Fruit fly (Drosophila melanogaster) whole organism, embryonic: ENCODE data around the gene Pmm2.

Source experiments
- Antp ChIP-seq: fragments of 200-800 bp; sonication (Bioruptor generic); optimal IDR thresholded peaks from 3 replicates; lab custom pipeline; 2016; ENCODE audit warnings: missing biosample characterization, missing genetic modification characterization
- CG1024 ChIP-seq: fragments of 200-800 bp; sonication (Bioruptor generic); IDR thresholded peaks from 2 replicates; pipeline ENCODE4 v1.3.6; 2022; ENCODE audit warnings: missing biosample characterization, missing genetic modification characterization
- CG11093 ChIP-seq: fragments of 200-800 bp; sonication (Bioruptor generic); IDR thresholded peaks from 3 replicates; pipeline ENCODE4 v1.3.6; 2022; ENCODE audit warnings: missing biosample characterization, missing genetic modification characterization
- CG12104 ChIP-seq: fragments of 200-800 bp; sonication (Bioruptor generic); optimal IDR thresholded peaks from 3 replicates; lab custom pipeline; 2016; ENCODE audit warnings: missing biosample characterization, missing genetic modification characterization
- CG12391 ChIP-seq: fragments of 200-800 bp; sonication (Bioruptor generic); optimal IDR thresholded peaks from 3 replicates; lab custom pipeline; 2018; ENCODE audit warnings: missing biosample characterization, mild to moderate bottlenecking, missing genetic modification characterization, moderate library complexity
- CG12942 ChIP-seq: fragments of 200-800 bp; sonication (Bioruptor generic); optimal IDR thresholded peaks from 3 replicates; lab custom pipeline; 2016; ENCODE audit warnings: missing biosample characterization, missing genetic modification characterization
- CG13424 ChIP-seq: fragments of 200-800 bp; sonication (Bioruptor generic); optimal IDR thresholded peaks from 2 replicates; lab custom pipeline; 2019; ENCODE audit warnings: missing biosample characterization, mild to moderate bottlenecking, missing genetic modification characterization, moderate library complexity
- CG14441 ChIP-seq: fragments of 200-800 bp; sonication (Bioruptor generic); IDR thresholded peaks from 2 replicates; pipeline ENCODE4 v1.3.6; 2022; ENCODE audit warnings: missing biosample characterization, missing genetic modification characterization
- CG1602 ChIP-seq: fragments of 200-800 bp; sonication (Bioruptor generic); optimal IDR thresholded peaks from 3 replicates; lab custom pipeline; 2016; ENCODE audit warnings: missing biosample characterization, missing genetic modification characterization
- CG17328 ChIP-seq: fragments of 200-800 bp; sonication (Bioruptor generic); IDR thresholded peaks from 2 replicates; pipeline ENCODE4 v1.3.6; 2022; ENCODE audit warnings: missing biosample characterization, missing genetic modification characterization
- CG17802 ChIP-seq: fragments of 200-800 bp; sonication (Bioruptor generic); optimal IDR thresholded peaks from 2 replicates; lab custom pipeline; 2018; ENCODE audit warnings: missing biosample characterization, mild to moderate bottlenecking, missing genetic modification characterization, moderate library complexity
- CG18011 ChIP-seq: fragments of 200-800 bp; sonication (Bioruptor generic); optimal IDR thresholded peaks from 2 replicates; lab custom pipeline; 2017; ENCODE audit warnings: missing biosample characterization, missing genetic modification characterization, mild to moderate bottlenecking, moderate library complexity, missing genotype
- CG1832 ChIP-seq: fragments of 200-800 bp; sonication (Bioruptor generic); optimal IDR thresholded peaks from 2 replicates; lab custom pipeline; 2017; ENCODE audit warnings: missing biosample characterization, mild to moderate bottlenecking, missing genetic modification characterization, inconsistent platforms
- CG30020 ChIP-seq: fragments of 200-800 bp; optimal IDR thresholded peaks from 2 replicates; lab custom pipeline; 2019; ENCODE audit warnings: missing biosample characterization, mild to moderate bottlenecking, missing genetic modification characterization, moderate library complexity
- CG3065 ChIP-seq: fragments of 200-800 bp; sonication (Bioruptor generic); optimal IDR thresholded peaks from 2 replicates; lab custom pipeline; 2016; ENCODE audit warnings: missing biosample characterization, missing genetic modification characterization
- CG3995 ChIP-seq: fragments of 200-800 bp; sonication (Bioruptor generic); optimal IDR thresholded peaks from 3 replicates; lab custom pipeline; 2016; ENCODE audit warnings: missing biosample characterization, missing genetic modification characterization
- CG4854 ChIP-seq: fragments of 200-800 bp; sonication (Bioruptor generic); optimal IDR thresholded peaks from 2 replicates; lab custom pipeline; 2016; ENCODE audit warnings: missing biosample characterization, missing genetic modification characterization, inconsistent platforms
- CG7271 ChIP-seq: fragments of 200-800 bp; sonication (Bioruptor generic); optimal IDR thresholded peaks from 2 replicates; lab custom pipeline; 2018; ENCODE audit warnings: missing biosample characterization, mild to moderate bottlenecking, missing genetic modification characterization, moderate library complexity
- CG7928 ChIP-seq: fragments of 200-800 bp; sonication (Bioruptor generic); optimal IDR thresholded peaks from 2 replicates; lab custom pipeline; 2017; ENCODE audit warnings: missing biosample characterization, mild to moderate bottlenecking, missing genetic modification characterization
- CG8290 ChIP-seq, 3 experiments: fragments of 200-800 bp; sonication (Bioruptor generic); optimal IDR thresholded peaks; 2 replicates each; lab custom pipeline; 2016 to 2019; ENCODE audit warnings: missing biosample characterization in 3 of 3, missing genetic modification characterization in 3 of 3, mild to moderate bottlenecking in 2 of 3, moderate library complexity in 1 of 3
- CG8388 ChIP-seq: fragments of 200-800 bp; sonication (Bioruptor generic); optimal IDR thresholded peaks from 2 replicates; lab custom pipeline; 2019; ENCODE audit warnings: missing biosample characterization, mild to moderate bottlenecking, missing genetic modification characterization, moderate library complexity
- CG9437 ChIP-seq: fragments of 200-800 bp; sonication (Bioruptor generic); optimal IDR thresholded peaks from 2 replicates; lab custom pipeline; 2018; ENCODE audit warnings: missing biosample characterization, mild to moderate bottlenecking, missing genetic modification characterization
- CG9817 ChIP-seq: fragments of 200-800 bp; sonication (Bioruptor generic); optimal IDR thresholded peaks from 2 replicates; lab custom pipeline; 2018; ENCODE audit warnings: missing biosample characterization, mild to moderate bottlenecking, missing genetic modification characterization, moderate library complexity
- CTCF ChIP-seq: fragments of 200-800 bp; sonication (Bioruptor generic); optimal IDR thresholded peaks from 2 replicates; lab custom pipeline; 2017; ENCODE audit warnings: missing biosample characterization, mild to moderate bottlenecking, missing genetic modification characterization, moderate library complexity
- Drgx ChIP-seq: fragments of 200-800 bp; sonication (Bioruptor generic); IDR thresholded peaks from 2 replicates; pipeline ENCODE4 v1.3.6; 2022; ENCODE audit warnings: missing biosample characterization, missing genetic modification characterization
- HLH3B ChIP-seq: fragments of 200-800 bp; sonication (Bioruptor generic); IDR thresholded peaks from 2 replicates; pipeline ENCODE4 v1.3.6; 2022; ENCODE audit warnings: missing biosample characterization, missing genetic modification characterization
- Lim3 ChIP-seq: fragments of 200-800 bp; sonication (Bioruptor generic); IDR thresholded peaks from 2 replicates; pipeline ENCODE4 v1.3.6; 2022; ENCODE audit warnings: missing biosample characterization, missing genetic modification characterization
- MBD-R2 ChIP-seq: fragments of 200-800 bp; sonication (Bioruptor generic); IDR thresholded peaks from 2 replicates; pipeline ENCODE4 v1.3.6; 2022; ENCODE audit warnings: missing biosample characterization, missing genetic modification characterization
- Nf-YA ChIP-seq: fragments of 200-800 bp; sonication (Bioruptor generic); IDR thresholded peaks from 2 replicates; pipeline ENCODE4 v1.3.6; 2022; ENCODE audit warnings: missing biosample characterization, missing genetic modification characterization
- Oaz ChIP-seq: fragments of 200-800 bp; sonication (Bioruptor generic); IDR thresholded peaks from 2 replicates; pipeline ENCODE4 v1.3.6; 2022; ENCODE audit warnings: missing biosample characterization, missing genetic modification characterization
- Rx ChIP-seq: fragments of 200-800 bp; sonication (Bioruptor generic); IDR thresholded peaks from 2 replicates; pipeline ENCODE4 v1.3.6; 2022; ENCODE audit warnings: missing biosample characterization, missing genetic modification characterization
- YL-1 ChIP-seq: fragments of 200-800 bp; sonication (Bioruptor generic); optimal IDR thresholded peaks from 3 replicates; lab custom pipeline; 2017; ENCODE audit warnings: missing biosample characterization, mild to moderate bottlenecking, missing genetic modification characterization
- caup ChIP-seq: fragments of 200-800 bp; sonication (Bioruptor generic); optimal IDR thresholded peaks from 3 replicates; lab custom pipeline; 2017; ENCODE audit warnings: missing biosample characterization, mild to moderate bottlenecking, missing genetic modification characterization, moderate library complexity; ENCODE audit not compliant: severe bottlenecking
- cwo ChIP-seq: fragments of 200-800 bp; sonication (Bioruptor generic); optimal IDR thresholded peaks from 3 replicates; lab custom pipeline; 2017; ENCODE audit warnings: missing biosample characterization, missing genetic modification characterization, mild to moderate bottlenecking, moderate library complexity, missing genetic modification reagents
- dimm ChIP-seq: fragments of 200-800 bp; sonication (Bioruptor generic); IDR thresholded peaks from 2 replicates; pipeline ENCODE4 v1.3.6; 2022; ENCODE audit warnings: missing biosample characterization, missing genetic modification characterization
- fru ChIP-seq: fragments of >200 bp; optimal IDR thresholded peaks from 2 replicates; lab custom pipeline; 2017
- gfzf ChIP-seq: fragments of 200-800 bp; sonication (Bioruptor generic); optimal IDR thresholded peaks from 2 replicates; lab custom pipeline; 2016; ENCODE audit warnings: missing biosample characterization, mild to moderate bottlenecking, missing genetic modification characterization, moderate library complexity
- gsb-n ChIP-seq: fragments of 200-800 bp; sonication (Bioruptor generic); optimal IDR thresholded peaks from 3 replicates; lab custom pipeline; 2018; ENCODE audit warnings: missing biosample characterization, mild to moderate bottlenecking, missing genetic modification characterization
- her ChIP-seq: fragments of 200-800 bp; sonication (Bioruptor generic); optimal IDR thresholded peaks from 2 replicates; lab custom pipeline; 2016; ENCODE audit warnings: missing biosample characterization, missing genetic modification characterization
- nerfin-1 ChIP-seq: fragments of 200-800 bp; sonication (Bioruptor generic); optimal IDR thresholded peaks from 3 replicates; lab custom pipeline; 2019; ENCODE audit warnings: missing biosample characterization, mild to moderate bottlenecking, missing genetic modification characterization, moderate library complexity
- nmo ChIP-seq: fragments of 200-800 bp; sonication (Bioruptor generic); optimal IDR thresholded peaks from 2 replicates; lab custom pipeline; 2018; ENCODE audit warnings: missing biosample characterization, mild to moderate bottlenecking, missing genetic modification characterization, moderate library complexity
- org-1 ChIP-seq: fragments of 200-800 bp; sonication (Bioruptor generic); optimal IDR thresholded peaks from 2 replicates; lab custom pipeline; 2017; ENCODE audit warnings: missing biosample characterization, missing genetic modification characterization
- otp ChIP-seq: fragments of 200-800 bp; sonication (Bioruptor generic); IDR thresholded peaks from 3 replicates; pipeline ENCODE4, ENCODE4 v1.3.6; 2022; ENCODE audit warnings: missing biosample characterization, missing genetic modification characterization
- pita ChIP-seq: fragments of 200-800 bp; sonication (Bioruptor generic); optimal IDR thresholded peaks from 2 replicates; lab custom pipeline; 2017; ENCODE audit warnings: missing biosample characterization, mild to moderate bottlenecking, missing genetic modification characterization
- pum ChIP-seq: fragments of 200-800 bp; sonication (Bioruptor generic); optimal IDR thresholded peaks from 2 replicates; lab custom pipeline; 2016; ENCODE audit warnings: missing biosample characterization, missing genetic modification characterization
- slbo ChIP-seq: fragments of 200-800 bp; sonication (Bioruptor generic); IDR thresholded peaks from 2 replicates; pipeline ENCODE4 v1.3.6; 2022; ENCODE audit warnings: missing biosample characterization, missing genetic modification characterization
- sna ChIP-seq: fragments of 200-800 bp; sonication (Bioruptor generic); IDR thresholded peaks from 2 replicates; pipeline ENCODE4 v1.3.6; 2022; ENCODE audit warnings: missing biosample characterization, missing genetic modification characterization; ENCODE audit not compliant: partially characterized antibody
- tup ChIP-seq: fragments of 200-800 bp; sonication (Bioruptor generic); optimal IDR thresholded peaks from 2 replicates; lab custom pipeline; 2016; ENCODE audit warnings: missing biosample characterization, mild to moderate bottlenecking, missing genetic modification characterization, moderate library complexity
- unc-4 ChIP-seq: fragments of 200-800 bp; sonication (Bioruptor generic); IDR thresholded peaks from 2 replicates; pipeline ENCODE4 v1.3.6; 2022; ENCODE audit warnings: missing biosample characterization, missing genetic modification characterization; ENCODE audit not compliant: partially characterized antibody
- wor ChIP-seq: fragments of 200-800 bp; sonication (Bioruptor generic); IDR thresholded peaks from 2 replicates; pipeline ENCODE4 v1.3.6; 2022; ENCODE audit warnings: missing biosample characterization, missing genetic modification characterization
- zfh1 ChIP-seq: fragments of 200-800 bp; sonication (Bioruptor generic); IDR thresholded peaks from 3 replicates; pipeline ENCODE4 v1.3.6; 2022; ENCODE audit warnings: missing biosample characterization, missing genetic modification characterization

Gene Pmm2

DNA sequence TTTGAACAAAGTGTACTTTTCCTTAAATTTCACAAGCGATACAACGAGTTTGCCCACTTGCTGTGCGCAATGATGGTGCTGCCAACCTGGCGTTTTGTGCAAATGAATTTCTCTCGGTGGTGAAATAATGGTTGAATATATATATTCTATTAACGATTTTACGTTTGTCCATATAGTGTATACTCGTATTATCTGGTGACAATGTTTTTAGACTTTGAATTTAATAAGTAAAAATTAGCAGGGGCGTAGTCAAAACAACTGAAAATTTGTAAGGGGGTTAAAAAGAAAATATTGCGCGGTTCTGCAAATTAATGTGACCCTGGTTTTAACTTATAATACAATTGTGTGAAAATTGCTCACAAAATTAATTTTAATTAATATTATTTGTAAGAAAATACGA lies 10.4 kb upstream of the Pmm2 start, which contains the start of the genes ver and Gcn5 (continued):
- TF ChIP-seq CG1602 (GFP tag; lab: Kevin White, UChicago), result peak; percentile 92
- peak; percentile 88 for TF ChIP-seq CG9817 (tag; lab: Kevin White, UChicago)
- TF ChIP-seq cwo (GFP tag; lab: Kevin White, UChicago), result peak; percentile 87
- TF ChIP-seq CG17328, result peak; percentile 94
- TF ChIP-seq dimm (GFP tag; lab: Robert Waterston, UW), result peak; percentile 79
- peak; percentile 96 for TF ChIP-seq Drgx (GFP tag; lab: Robert Waterston, UW)
- TF ChIP-seq her (GFP tag; lab: Kevin White, UChicago), result peak; percentile 1
- peak; percentile 87 for TF ChIP-seq MBD-R2 (GFP tag; lab: Robert Waterston, UW)
- peak; percentile 69 for TF ChIP-seq CG8290 (GFP tag; optimal IDR thresholded peaks at IDR 0.05; lab: Kevin White, UChicago)
- TF ChIP-seq CG8290 (tag; optimal IDR thresholded peaks at IDR 0.05; lab: Kevin White, UChicago), result peak; percentile 52 to 83
- peak; percentile 85 for TF ChIP-seq CG18011 (GFP tag; lab: Kevin White, UChicago)
- TF ChIP-seq CG12104 (GFP tag; lab: Kevin White, UChicago), result peak; percentile 87
- TF ChIP-seq CG11093 (GFP tag; lab: Robert Waterston, UW), result peak; percentile 89
- peak; percentile 94 for TF ChIP-seq CG14441 (GFP tag; lab: Robert Waterston, UW)
- peak; percentile 65 for TF ChIP-seq CG3065 (GFP tag; lab: Kevin White, UChicago)
- no peak for TF ChIP-seq fru
- peak; percentile 80 for TF ChIP-seq CG4854 (GFP tag; lab: Kevin White, UChicago)
- TF ChIP-seq CG9437, result peak; percentile 86
- TF ChIP-seq nmo (GFP tag; lab: Kevin White, UChicago), result peak; percentile 94
- peak; percentile 78 for TF ChIP-seq Oaz (GFP tag; lab: Robert Waterston, UW)
- TF ChIP-seq tup, result peak; percentile 81
- TF ChIP-seq gsb-n (tag; lab: Kevin White, UChicago), result no peak
- peak; percentile 70 for TF ChIP-seq CG7271 (tag; lab: Kevin White, UChicago)
- TF ChIP-seq YL-1 (GFP tag; lab: Kevin White, UChicago), result peak; percentile 97
- peak; percentile 79 for TF ChIP-seq Antp (GFP tag; lab: Kevin White, UChicago)
- TF ChIP-seq Nf-YA, result peak; percentile 86
- peak; percentile 85 for TF ChIP-seq org-1 (GFP tag; lab: Kevin White, UChicago)
- TF ChIP-seq CG8388, result peak; percentile 79
- TF ChIP-seq CG1832 (GFP tag; lab: Kevin White, UChicago), result no peak
- peak; percentile 95 for TF ChIP-seq slbo (GFP tag; lab: Robert Waterston, UW)
- peak; percentile 66 for TF ChIP-seq CG3995 (GFP tag; lab: Kevin White, UChicago)
- peak; percentile 92 for TF ChIP-seq caup (GFP tag; lab: Kevin White, UChicago)
- peak; percentile 48 for TF ChIP-seq gfzf (GFP tag; lab: Kevin White, UChicago)
- TF ChIP-seq CG12391 (tag; lab: Kevin White, UChicago), result peak; percentile 95
- TF ChIP-seq otp (GFP tag; lab: Robert Waterston, UW), result peak; percentile 91
- TF ChIP-seq nerfin-1, result peak; percentile 82
- TF ChIP-seq pita (GFP tag; lab: Kevin White, UChicago), result no peak
- TF ChIP-seq CG12942 (GFP tag; lab: Kevin White, UChicago), result peak; percentile 86
- TF ChIP-seq CG30020 (tag; lab: Kevin White, UChicago), result peak; percentile 72
- TF ChIP-seq Rx (GFP tag; lab: Robert Waterston, UW), result peak; percentile 94
- no peak for TF ChIP-seq unc-4
- TF ChIP-seq CTCF (GFP tag; lab: Kevin White, UChicago), result peak; percentile 68
- peak; percentile 85 for TF ChIP-seq pum (GFP tag; lab: Kevin White, UChicago)
- TF ChIP-seq wor, result peak; percentile 88
- no peak for TF ChIP-seq sna
- peak; percentile 95 for TF ChIP-seq zfh1 (GFP tag; lab: Robert Waterston, UW)
- TF ChIP-seq Lim3, result peak; percentile 57; the same call in 1 of the 2 replicates
- TF ChIP-seq CG17802 (tag; lab: Kevin White, UChicago), result peak; percentile 70
- TF ChIP-seq HLH3B (GFP tag; lab: Robert Waterston, UW), result peak; percentile 92
- peak; percentile 90 for TF ChIP-seq CG1024 (GFP tag; lab: Robert Waterston, UW)
- TF ChIP-seq CG13424 (tag; lab: Kevin White, UChicago), result peak; percentile 92
- TF ChIP-seq CG7928 (GFP tag; lab: Kevin White, UChicago), result peak; percentile 79
